Worm (Caenorhabditis elegans) whole organism, late embryonic: Measurements from ENCODE around the gene F11C1.10.

Source experiments
- F13H6.1 ChIP-seq: sonication (generic microtip); optimal IDR thresholded peaks from 2 replicates; lab custom pipeline; 2016; ENCODE audit warnings: missing genetic modification characterization, missing compliant biosample characterization
- ahr-1 ChIP-seq: sonication (generic microtip); optimal IDR thresholded peaks from 2 replicates; lab custom pipeline; 2016; ENCODE audit warnings: missing genetic modification characterization, missing compliant biosample characterization
- ama-1 ChIP-seq: fragments of 150-350 bp; optimal IDR thresholded peaks from 2 replicates; lab custom pipeline; 2014
- ceh-9 ChIP-seq: sonication (generic microtip); optimal IDR thresholded peaks from 2 replicates; lab custom pipeline; 2016; ENCODE audit warnings: mild to moderate bottlenecking, missing genetic modification characterization, inconsistent platforms, missing compliant biosample characterization
- dve-1 ChIP-seq: sonication (generic microtip); optimal IDR thresholded peaks from 2 replicates; lab custom pipeline; 2017; ENCODE audit warnings: antibody characterized with exemption, mild to moderate bottlenecking, missing genetic modification characterization, missing compliant biosample characterization
- fkh-10 ChIP-seq: fragments of 150-350 bp; optimal IDR thresholded peaks from 2 replicates; lab custom pipeline; 2014; ENCODE audit warnings: missing biosample characterization, missing genetic modification reagents, missing genetic modification characterization
- fkh-6 ChIP-seq: sonication (generic microtip); optimal IDR thresholded peaks from 2 replicates; lab custom pipeline; 2016; ENCODE audit warnings: missing genetic modification characterization, missing compliant biosample characterization
- hlh-30 ChIP-seq: sonication (generic microtip); optimal IDR thresholded peaks from 2 replicates; lab custom pipeline; 2017; ENCODE audit warnings: antibody characterized with exemption, missing genetic modification characterization, missing compliant biosample characterization; ENCODE audit not compliant: insufficient read depth
- nhr-11 ChIP-seq: fragments of 150-350 bp; optimal IDR thresholded peaks from 2 replicates; lab custom pipeline; 2014; ENCODE audit warnings: missing biosample characterization, missing genetic modification characterization
- pqm-1 ChIP-seq: sonication (generic microtip); optimal IDR thresholded peaks from 2 replicates; lab custom pipeline; 2016; ENCODE audit warnings: missing genetic modification characterization, missing compliant biosample characterization
- ref-2 ChIP-seq: sonication (generic microtip); optimal IDR thresholded peaks from 2 replicates; lab custom pipeline; 2016; ENCODE audit warnings: missing genetic modification characterization, missing compliant biosample characterization
- ttx-3 ChIP-seq: sonication (generic microtip); optimal IDR thresholded peaks from 2 replicates; lab custom pipeline; 2016; ENCODE audit warnings: missing genetic modification reagents, missing genetic modification characterization, missing compliant biosample characterization
- unc-86 ChIP-seq: sonication (generic microtip); optimal IDR thresholded peaks from 2 replicates; lab custom pipeline; 2016; ENCODE audit warnings: missing genetic modification characterization, missing compliant biosample characterization

ce11 chrX:13016290-13016689 is 39.4 kb downstream of the F11C1.10 start:
- no peak for TF ChIP-seq ceh-9
- no peak for TF ChIP-seq nhr-11
- no peak for TF ChIP-seq fkh-10 (GFP tag; lab: Kevin White, UChicago)
- no peak for TF ChIP-seq dve-1 (tag; lab: Kevin White, UChicago)
- no peak for TF ChIP-seq hlh-30 (tag; lab: Kevin White, UChicago)
- no peak for TF ChIP-seq ttx-3
- no peak for TF ChIP-seq F13H6.1 (tag; lab: Kevin White, UChicago)
- no peak for TF ChIP-seq unc-86 (tag; lab: Kevin White, UChicago)
- TF ChIP-seq pqm-1 (tag; lab: Kevin White, UChicago) = no peak
- no peak for TF ChIP-seq ama-1 (lab: Kevin White, UChicago)
- TF ChIP-seq fkh-6 (tag; lab: Kevin White, UChicago) = no peak
- TF ChIP-seq ahr-1 (tag; lab: Kevin White, UChicago) = no peak
- TF ChIP-seq ref-2 (tag; lab: Kevin White, UChicago) = no peak
